Fruit fly (Drosophila melanogaster): ENCODE results near the gene Vps16A.

The Vps16A gene

dm6 chr3R:9245576-9246200, 21.1 kb upstream of the Vps16A start, which contains the start of gene Vps15 (continued):
- TF ChIP-seq CG12219 (GFP tag; optimal IDR thresholded peaks at IDR 0.05): peak; percentile 40
- peak; percentile 47; the same call in 1 of the 2 replicates for TF ChIP-seq E2f1 (GFP tag; IDR thresholded peaks at IDR 0.05)
- no peak for TF ChIP-seq crol (GFP tag; IDR thresholded peaks at IDR 0.05)
- TF ChIP-seq CG1647 (GFP tag; optimal IDR thresholded peaks at IDR 0.05): peak; percentile 53
- peak; percentile 82 for TF ChIP-seq CG11504 (tag; optimal IDR thresholded peaks at IDR 0.05)
- no peak for TF ChIP-seq gcm2 (GFP tag; optimal IDR thresholded peaks at IDR 0.05)
- no peak for TF ChIP-seq sr (GFP tag; IDR thresholded peaks at IDR 0.05)
- TF ChIP-seq chn (GFP tag; optimal IDR thresholded peaks at IDR 0.05): peak; percentile 42
- TF ChIP-seq Asciz (GFP tag; optimal IDR thresholded peaks at IDR 0.05): peak; percentile 57
- no peak for TF ChIP-seq dati (GFP tag; IDR thresholded peaks at IDR 0.05)
- peak; percentile 50; the same call in 1 of the 3 replicates for TF ChIP-seq Opbp (GFP tag; IDR thresholded peaks at IDR 0.05; ENCODE audit: partially characterized antibody)
- peak; percentile 94 for TF ChIP-seq sna (GFP tag; IDR thresholded peaks at IDR 0.05; ENCODE audit: partially characterized antibody)
- 0 out of 3 replicates have a peak, but pooled peaks have one; percentile 12 for TF ChIP-seq CG2199 (GFP tag; IDR thresholded peaks at IDR 0.05)
- no peak for TF ChIP-seq p53 (GFP tag; optimal IDR thresholded peaks at IDR 0.05)
- peak; percentile 74 for TF ChIP-seq CG15514 (GFP tag; optimal IDR thresholded peaks at IDR 0.05)
- peak; percentile 92 for TF ChIP-seq trem (tag; optimal IDR thresholded peaks at IDR 0.05)
- TF ChIP-seq Six4 (GFP tag; optimal IDR thresholded peaks at IDR 0.05): peak; percentile 69
- TF ChIP-seq nmo (GFP tag; optimal IDR thresholded peaks at IDR 0.05): peak; percentile 86
- no peak for TF ChIP-seq ap (GFP tag; IDR thresholded peaks at IDR 0.05)
- peak; percentile 81 for TF ChIP-seq CG13296 (GFP tag; optimal IDR thresholded peaks at IDR 0.05)
- peak; percentile 55 for TF ChIP-seq Ets97D (GFP tag; optimal IDR thresholded peaks at IDR 0.05)
- peak; percentile 47 for TF ChIP-seq CG13775 (GFP tag; optimal IDR thresholded peaks at IDR 0.05)
- no peak for TF ChIP-seq CG8765 (GFP tag; IDR thresholded peaks at IDR 0.05)
- TF ChIP-seq BtbVII (GFP tag; optimal IDR thresholded peaks at IDR 0.05): peak; percentile 42
- no peak for TF ChIP-seq cg (GFP tag; optimal IDR thresholded peaks at IDR 0.05)
- TF ChIP-seq CG4820 (GFP tag; optimal IDR thresholded peaks at IDR 0.05): peak; percentile 69
- TF ChIP-seq abd-A (tag; optimal IDR thresholded peaks at IDR 0.05): peak; percentile 77
- peak; percentile 45; the same call in 1 of the 2 replicates for TF ChIP-seq ara (GFP tag; IDR thresholded peaks at IDR 0.05)
- no peak for TF ChIP-seq danr (GFP tag; IDR thresholded peaks at IDR 0.05)
- TF ChIP-seq CG5245 (GFP tag; optimal IDR thresholded peaks at IDR 0.05): peak; percentile 54
- TF ChIP-seq CG4707 (GFP tag; optimal IDR thresholded peaks at IDR 0.05): no peak
- TF ChIP-seq CG3726 (GFP tag; IDR thresholded peaks at IDR 0.05): 0 out of 3 replicates have a peak, but pooled peaks have one; percentile 37
- no peak; the same call in 2 of the 3 replicates for TF ChIP-seq otp (GFP tag; IDR thresholded peaks at IDR 0.05)
- no peak for TF ChIP-seq mirr (GFP tag; optimal IDR thresholded peaks at IDR 0.05)
- peak; percentile 61 for TF ChIP-seq CG5180 (GFP tag; optimal IDR thresholded peaks at IDR 0.05)
- TF ChIP-seq tna (GFP tag; IDR thresholded peaks at IDR 0.05; ENCODE audit: partially characterized antibody): peak; percentile 77; the same call in 1 of the 2 replicates
- TF ChIP-seq CG11696 (GFP tag; IDR thresholded peaks at IDR 0.05): 0 out of 2 replicates have a peak, but pooled peaks have one; percentile 25
- peak; percentile 83 for TF ChIP-seq CG15269 (tag; optimal IDR thresholded peaks at IDR 0.05)
- TF ChIP-seq hb (GFP tag; IDR thresholded peaks at IDR 0.05; ENCODE audit: partially characterized antibody): peak; percentile 82
- TF ChIP-seq CG7556 (GFP tag; optimal IDR thresholded peaks at IDR 0.05): peak; percentile 70
- no peak for TF ChIP-seq CG3163 (GFP tag; optimal IDR thresholded peaks at IDR 0.05)
- TF ChIP-seq bigmax (GFP tag; optimal IDR thresholded peaks at IDR 0.05): no peak
- TF ChIP-seq knrl (GFP tag; IDR thresholded peaks at IDR 0.05; ENCODE audit: partially characterized antibody): peak; percentile 74
- TF ChIP-seq dysf (GFP tag; IDR thresholded peaks at IDR 0.05): peak; percentile 72
- TF ChIP-seq CG9817 (tag; optimal IDR thresholded peaks at IDR 0.05): peak; percentile 78
- peak; percentile 86 for TF ChIP-seq grau (tag; optimal IDR thresholded peaks at IDR 0.05)
- peak in 1 of 2 experiments; percentile 82 for TF ChIP-seq bsh (GFP tag; optimal IDR thresholded peaks at IDR 0.05)
- TF ChIP-seq CG6175 (GFP tag; IDR thresholded peaks at IDR 0.05): no peak
